Worm (Caenorhabditis elegans): ENCODE measurements around the gene F38B6.8.

Gene F38B6.8

ce11 chrX:6718595-6718994 is 36.0 kb upstream of the F38B6.8 start, which contains the start of gene smf-2:
Gene smf-2, minus strand, starts transcription at chrX:6718695.
- TF ChIP-seq aly-2 (tag; optimal IDR thresholded peaks at IDR 0.05) (no peak), mab-5 (tag; optimal IDR thresholded peaks at IDR 0.05) (no peak), elt-3 (tag; optimal IDR thresholded peaks at IDR 0.05) (no peak), unc-55 (GFP tag; optimal IDR thresholded peaks at IDR 0.05) (no peak), C34F6.9 (tag; optimal IDR thresholded peaks at IDR 0.05) (no peak), alr-1 (tag; optimal IDR thresholded peaks at IDR 0.05) (no peak), lsy-2 (tag; optimal IDR thresholded peaks at IDR 0.05) (no peak)

- no peak for TF ChIP-seq Y55F3AM.14 (GFP tag; optimal IDR thresholded peaks at IDR 0.05)
- no peak for TF ChIP-seq elt-1 (tag; optimal IDR thresholded peaks at IDR 0.05)
- TF ChIP-seq nhr-77 (tag; optimal IDR thresholded peaks at IDR 0.05) = no peak
- no peak for TF ChIP-seq R02D3.7 (tag; optimal IDR thresholded peaks at IDR 0.05)
- TF ChIP-seq skn-1 (tag; optimal IDR thresholded peaks at IDR 0.05) = no peak
- no peak for TF ChIP-seq fos-1 (tag; optimal IDR thresholded peaks at IDR 0.05)
- no peak for TF ChIP-seq snpc-4 (tag; optimal IDR thresholded peaks at IDR 0.05)
- TF ChIP-seq lin-13 (GFP tag; optimal IDR thresholded peaks at IDR 0.05) = no peak
- TF ChIP-seq nhr-11 (tag; optimal IDR thresholded peaks at IDR 0.05) = no peak
- no peak for TF ChIP-seq peb-1 (tag; optimal IDR thresholded peaks at IDR 0.05)
- TF ChIP-seq mbf-1 (tag; optimal IDR thresholded peaks at IDR 0.05) = no peak
- TF ChIP-seq elt-3 (tag; optimal IDR thresholded peaks at IDR 0.05) = no peak
- TF ChIP-seq blmp-1 (tag; optimal IDR thresholded peaks at IDR 0.05; ENCODE audit: insufficient read depth) = no peak
- TF ChIP-seq ZK546.5 (tag; optimal IDR thresholded peaks at IDR 0.05) = no peak
- no peak for TF ChIP-seq sma-3 (GFP tag; optimal IDR thresholded peaks at IDR 0.05)
These were observed 30.7 kb upstream of the F38B6.8 start, which contains the start of gene nas-11 for ce11 chrX:6713277-6713676. Gene nas-11, plus strand, starts transcription at chrX:6713577.

- no peak for TF ChIP-seq nhr-12 (tag; optimal IDR thresholded peaks at IDR 0.05)
- TF ChIP-seq lsy-2 (tag; optimal IDR thresholded peaks at IDR 0.05) = no peak
- TF ChIP-seq sem-4 (tag; optimal IDR thresholded peaks at IDR 0.05) = no peak
- no peak for TF ChIP-seq ztf-1 (GFP tag; conservative IDR thresholded peaks at IDR 0.05)
- no peak for TF ChIP-seq nhr-129 (tag; optimal IDR thresholded peaks at IDR 0.05)
- TF ChIP-seq lin-39 (tag; optimal IDR thresholded peaks at IDR 0.05) = no peak
- TF ChIP-seq nhr-237 (tag; optimal IDR thresholded peaks at IDR 0.05) = no peak
These were observed 26.7 kb upstream of the F38B6.8 start, which contains the start of gene acr-3 for ce11 chrX:6709238-6709637. Gene acr-3, plus strand, starts transcription at chrX:6709538.

- TF ChIP-seq lin-13 (GFP tag; optimal IDR thresholded peaks at IDR 0.05) (no peak), sma-9 (GFP tag; optimal IDR thresholded peaks at IDR 0.05) (peak; percentile 25), sma-9 (tag; optimal IDR thresholded peaks at IDR 0.05) (no peak)
These were observed 22.6 kb upstream of the F38B6.8 start for ce11 chrX:6705156-6705555.

ce11 chrX:6702249-6702648 is 19.7 kb upstream of the F38B6.8 start, which contains the start of gene acr-2:
Gene acr-2, plus strand, starts transcription at chrX:6702549.
- TF ChIP-seq nhr-23 (tag; optimal IDR thresholded peaks at IDR 0.05) (no peak), ceh-16 (tag; optimal IDR thresholded peaks at IDR 0.05) (no peak), snpc-4 (tag; optimal IDR thresholded peaks at IDR 0.05) (no peak), lsy-2 (tag; optimal IDR thresholded peaks at IDR 0.05) (no peak), F13H6.1 (tag; optimal IDR thresholded peaks at IDR 0.05) (peak; percentile 8), elt-3 (tag; optimal IDR thresholded peaks at IDR 0.05) (no peak)

- no peak for TF ChIP-seq ceh-82 (tag; optimal IDR thresholded peaks at IDR 0.05)
- TF ChIP-seq nhr-23 (tag; optimal IDR thresholded peaks at IDR 0.05) = no peak
- no peak for TF ChIP-seq nhr-25 (tag; optimal IDR thresholded peaks at IDR 0.05)
- no peak for TF ChIP-seq F13H6.1 (tag; optimal IDR thresholded peaks at IDR 0.05)
- no peak for TF ChIP-seq ZK546.5 (tag; optimal IDR thresholded peaks at IDR 0.05)
These were observed 15.7 kb upstream of the F38B6.8 start, which contains the start of the genes F38B6.7 and F38B6.2 for ce11 chrX:6698267-6698666. Gene F38B6.7, minus strand, starts transcription at chrX:6698367. Gene F38B6.2, plus strand, starts transcription at chrX:6698533.

Measured in whole organism, L2 larva.